Worm (Caenorhabditis elegans) whole organism, early embryonic: ENCODE measurements around the gene F15B9.10.

Source experiments
- B0310.2 ChIP-seq: sonication (generic microtip); optimal IDR thresholded peaks from 2 replicates; lab custom pipeline; 2016; ENCODE audit warnings: mild to moderate bottlenecking, missing genetic modification characterization, missing compliant biosample characterization
- F13C5.2 ChIP-seq: sonication (generic microtip); optimal IDR thresholded peaks from 2 replicates; lab custom pipeline; 2017; ENCODE audit warnings: mild to moderate bottlenecking, missing genetic modification characterization, inconsistent platforms, missing compliant biosample characterization
- aly-1 ChIP-seq: sonication (generic microtip); optimal IDR thresholded peaks from 2 replicates; lab custom pipeline; 2016; ENCODE audit warnings: missing genetic modification characterization, missing compliant biosample characterization
- ama-1 ChIP-seq: fragments of 150-350 bp; optimal IDR thresholded peaks from 2 replicates; lab custom pipeline; 2014
- ceh-13 ChIP-seq: fragments of 200-800 bp; sonication (Bioruptor generic); optimal IDR thresholded peaks from 2 replicates; lab custom pipeline; 2018; ENCODE audit warnings: mild to moderate bottlenecking, missing genetic modification characterization, missing compliant biosample characterization
- ceh-36 ChIP-seq: sonication (generic microtip); optimal IDR thresholded peaks from 2 replicates; lab custom pipeline; 2016; ENCODE audit warnings: missing genetic modification characterization, inconsistent platforms, missing compliant biosample characterization
- ets-7 ChIP-seq: sonication (generic microtip); optimal IDR thresholded peaks from 2 replicates; lab custom pipeline; 2016; ENCODE audit warnings: missing genotype, missing genetic modification characterization, missing compliant biosample characterization
- flt-1 ChIP-seq: fragments of 200-800 bp; sonication (Bioruptor generic); IDR thresholded peaks from 2 replicates; pipeline ENCODE4 v1.3.6; 2022; ENCODE audit warnings: missing genetic modification characterization, missing compliant biosample characterization
- hmbx-1 ChIP-seq: sonication (generic microtip); optimal IDR thresholded peaks from 2 replicates; lab custom pipeline; 2016; ENCODE audit warnings: mild to moderate bottlenecking, missing genetic modification characterization, missing compliant biosample characterization
- hmg-4 ChIP-seq: fragments of 200-800 bp; sonication (Bioruptor generic); optimal IDR thresholded peaks from 2 replicates; lab custom pipeline; 2018; ENCODE audit warnings: mild to moderate bottlenecking, missing genetic modification characterization, missing compliant biosample characterization
- hnd-1 ChIP-seq: sonication (generic microtip); optimal IDR thresholded peaks from 2 replicates; lab custom pipeline; 2016; ENCODE audit warnings: missing genetic modification characterization, missing compliant biosample characterization
- pes-1 ChIP-seq: fragments of 200-800 bp; sonication (Bioruptor generic); IDR thresholded peaks from 2 replicates; pipeline ENCODE4 v1.3.6; 2022; ENCODE audit warnings: missing genetic modification reagents, missing genetic modification characterization, missing compliant biosample characterization
- scrt-1 ChIP-seq: fragments of 200-800 bp; sonication (Bioruptor generic); IDR thresholded peaks from 2 replicates; pipeline ENCODE4 v1.3.6; 2022; ENCODE audit warnings: missing genetic modification characterization, missing compliant biosample characterization
- sea-1 ChIP-seq: fragments of 200-800 bp; sonication (Bioruptor generic); conservative IDR thresholded peaks from 2 replicates; pipeline ENCODE4 v1.3.6; 2022; ENCODE audit warnings: missing genetic modification characterization, missing compliant biosample characterization
- tbx-11 ChIP-seq: fragments of 200-800 bp; sonication (Bioruptor generic); IDR thresholded peaks from 2 replicates; pipeline ENCODE4 v1.3.6; 2022; ENCODE audit warnings: missing genetic modification characterization, missing compliant biosample characterization
- tbx-37 ChIP-seq: fragments of 200-800 bp; sonication (Bioruptor generic); conservative IDR thresholded peaks from 2 replicates; pipeline ENCODE4 v1.3.6; 2022; ENCODE audit warnings: missing genetic modification reagents, missing genetic modification characterization, missing compliant biosample characterization
- tra-4 ChIP-seq: sonication (generic microtip); optimal IDR thresholded peaks from 2 replicates; lab custom pipeline; 2017; ENCODE audit warnings: missing genetic modification characterization, missing compliant biosample characterization

Gene F15B9.10

DNA sequence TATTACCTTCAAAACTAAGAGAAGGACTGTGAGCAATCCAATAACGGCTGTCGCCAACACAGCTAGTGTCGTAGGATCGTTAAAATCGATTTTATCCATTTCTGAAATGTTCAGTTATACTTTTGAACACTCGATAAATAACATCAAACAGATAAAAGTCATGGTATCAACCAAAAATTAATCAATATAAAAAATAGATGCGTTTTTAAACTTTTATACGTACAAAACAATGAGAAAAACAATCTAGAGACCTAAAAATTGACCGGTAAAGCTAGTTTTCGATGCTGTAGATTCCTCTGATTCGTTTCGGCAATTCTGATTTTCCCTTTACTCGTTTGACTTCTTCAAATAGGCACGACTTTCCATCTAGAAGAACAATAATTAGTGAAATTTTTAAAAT lies 41.6 kb downstream of the F15B9.10 start, which contains the start of gene R186.3:
TSS of gene R186.3 (minus strand) at position 101 of the 400 bp plus-strand sequence.
- no peak for TF ChIP-seq scrt-1
- no peak for TF ChIP-seq ceh-36
- TF ChIP-seq ama-1: no peak
- TF ChIP-seq sea-1: no peak
- no peak for TF ChIP-seq tbx-37 (GFP tag; lab: Robert Waterston, UW)
- TF ChIP-seq F13C5.2 (tag; lab: Kevin White, UChicago): no peak
- TF ChIP-seq hnd-1: no peak
- no peak for TF ChIP-seq hmbx-1 (tag; lab: Kevin White, UChicago)
- TF ChIP-seq flt-1 (GFP tag; lab: Robert Waterston, UW): no peak
- no peak for TF ChIP-seq aly-1 (tag; lab: Kevin White, UChicago)
- no peak for TF ChIP-seq tra-4 (tag; lab: Kevin White, UChicago)
- TF ChIP-seq tbx-11: no peak
- no peak for TF ChIP-seq pes-1 (GFP tag; lab: Robert Waterston, UW)
- no peak for TF ChIP-seq B0310.2
- TF ChIP-seq ets-7 (tag; lab: Kevin White, UChicago): no peak

DNA sequence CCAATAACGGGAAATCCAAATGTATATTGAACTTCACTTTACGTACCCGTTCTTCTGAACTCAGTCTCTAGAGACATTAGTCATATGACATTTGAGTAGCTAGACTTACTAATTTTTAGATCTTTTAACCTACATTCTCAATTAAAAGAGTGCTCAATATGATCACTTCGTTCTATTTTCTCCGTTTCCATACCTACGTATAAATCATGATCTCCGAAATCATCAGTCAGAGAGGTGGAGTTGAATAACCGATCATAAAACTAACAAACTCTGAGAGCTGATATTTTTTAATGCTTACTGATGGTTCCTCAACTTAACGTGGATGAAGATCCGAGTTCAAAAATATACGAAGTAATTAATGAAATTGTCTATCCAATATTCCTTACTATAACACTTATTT lies 44.6 kb downstream of the F15B9.10 start, which contains the start of gene srd-35:
TSS of gene srd-35 (plus strand) at position 301 of the 400 bp plus-strand sequence.
- no peak for TF ChIP-seq tbx-37 (GFP tag; lab: Robert Waterston, UW)
- TF ChIP-seq aly-1 (tag; lab: Kevin White, UChicago): no peak
- TF ChIP-seq scrt-1: no peak
- TF ChIP-seq pes-1 (GFP tag; lab: Robert Waterston, UW): no peak
- TF ChIP-seq F13C5.2 (tag; lab: Kevin White, UChicago): no peak
- TF ChIP-seq hmbx-1 (tag; lab: Kevin White, UChicago): no peak
- TF ChIP-seq hnd-1: no peak
- TF ChIP-seq sea-1: no peak
- TF ChIP-seq ceh-13: no peak
- no peak for TF ChIP-seq hmg-4
- no peak for TF ChIP-seq tra-4 (tag; lab: Kevin White, UChicago)
- TF ChIP-seq ets-7 (tag; lab: Kevin White, UChicago): no peak
- TF ChIP-seq B0310.2: no peak
- no peak for TF ChIP-seq ama-1
- TF ChIP-seq ceh-36: no peak
- TF ChIP-seq tbx-11: no peak
- TF ChIP-seq flt-1 (GFP tag; lab: Robert Waterston, UW): no peak

DNA sequence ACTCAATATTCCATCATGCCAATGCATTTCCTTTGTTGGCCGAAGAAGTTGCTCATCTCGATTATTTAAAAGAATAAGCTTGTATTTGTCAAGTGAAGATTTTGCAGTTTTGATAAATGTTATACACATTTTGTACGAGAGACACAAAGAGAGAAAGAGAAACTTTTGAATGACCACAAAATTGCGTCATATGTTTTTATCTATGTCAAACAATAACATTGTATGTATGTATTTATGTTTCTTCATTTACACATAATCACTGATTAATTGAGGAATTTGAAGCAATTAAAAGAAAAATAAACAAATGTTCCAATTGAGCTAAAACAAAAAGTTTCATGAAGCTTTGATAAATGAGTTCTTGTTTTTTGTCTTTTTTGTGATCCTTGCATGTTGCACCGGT lies 45.5 kb downstream of the F15B9.10 start, which contains the start of gene hrg-9:
TSS of gene hrg-9 (minus strand) at position 152 of the 400 bp plus-strand sequence.
- TF ChIP-seq tbx-37 (GFP tag; lab: Robert Waterston, UW) (no peak), ceh-13 (no peak), flt-1 (GFP tag; lab: Robert Waterston, UW) (no peak), tbx-11 (no peak), scrt-1 (no peak), F13C5.2 (tag; lab: Kevin White, UChicago) (no peak), sea-1 (no peak)

DNA sequence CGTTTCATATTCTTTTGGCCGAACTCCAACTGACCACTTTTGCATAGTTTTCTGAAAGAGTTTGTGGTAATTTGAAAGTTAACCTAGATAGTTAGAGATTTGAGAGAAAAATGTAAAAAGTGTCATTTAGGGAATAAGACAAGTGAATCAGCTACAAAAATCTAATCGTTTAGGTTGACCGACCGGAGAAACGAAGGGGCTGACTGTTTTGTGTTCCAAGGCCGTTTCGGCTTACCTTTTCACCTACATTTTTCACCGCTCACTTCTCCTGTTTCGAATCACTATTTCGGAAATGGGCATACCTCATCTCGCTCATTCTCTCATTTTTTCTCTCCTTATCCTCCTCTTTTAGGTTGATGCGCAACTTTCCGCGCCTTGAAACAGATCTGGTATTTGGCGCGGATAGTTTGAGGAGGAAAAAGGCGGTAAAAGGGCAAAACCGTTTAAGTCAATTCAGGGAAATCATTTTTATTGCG lies 47.6 kb downstream of the F15B9.10 start, which contains the start of gene mpst-7:
TSS of gene mpst-7 (minus strand) at position 51 of the 476 bp plus-strand sequence.
- TF ChIP-seq pes-1 (GFP tag; lab: Robert Waterston, UW) (no peak), flt-1 (GFP tag; lab: Robert Waterston, UW) (no peak), ceh-36 (no peak), tbx-11 (no peak), ets-7 (tag; lab: Kevin White, UChicago) (no peak), tra-4 (tag; lab: Kevin White, UChicago) (no peak), hnd-1 (no peak), tbx-37 (GFP tag; lab: Robert Waterston, UW) (no peak), hmbx-1 (tag; lab: Kevin White, UChicago) (no peak), hmg-4 (no peak), F13C5.2 (tag; lab: Kevin White, UChicago) (no peak), aly-1 (tag; lab: Kevin White, UChicago) (no peak), ama-1 (no peak)
